Fruit fly (Drosophila melanogaster): Measurements from ENCODE around the gene Proc.

Proc gene

dm6 chr2L:7828231-7828630, 43.0 kb downstream of the Proc start (continued):
- TF ChIP-seq Camta (GFP tag; optimal IDR thresholded peaks at IDR 0.05) = peak; percentile 7
- no peak for TF ChIP-seq croc (GFP tag; conservative IDR thresholded peaks at IDR 0.05)
- peak; percentile 98 for TF ChIP-seq sqz (GFP tag; optimal IDR thresholded peaks at IDR 0.05)
- TF ChIP-seq pita (GFP tag; optimal IDR thresholded peaks at IDR 0.05) = no peak
- TF ChIP-seq Ssrp (tag; optimal IDR thresholded peaks at IDR 0.05) = no peak
- TF ChIP-seq YL-1 (GFP tag; optimal IDR thresholded peaks at IDR 0.05) = peak; percentile 97
- TF ChIP-seq CG11696 (GFP tag; IDR thresholded peaks at IDR 0.05) = no peak
- TF ChIP-seq CG6854 (GFP tag; optimal IDR thresholded peaks at IDR 0.05) = no peak
- peak; percentile 48 for TF ChIP-seq nom (GFP tag; optimal IDR thresholded peaks at IDR 0.05)
- TF ChIP-seq cg (GFP tag; optimal IDR thresholded peaks at IDR 0.05) = peak; percentile 48
- TF ChIP-seq grn (GFP tag; optimal IDR thresholded peaks at IDR 0.05) = peak; percentile 29
- no peak for TF ChIP-seq peb (GFP tag; IDR thresholded peaks at IDR 0.05)
- TF ChIP-seq CG9876 (GFP tag; optimal IDR thresholded peaks at IDR 0.05) = no peak
- TF ChIP-seq ase (GFP tag; IDR thresholded peaks at IDR 0.05) = no peak
- TF ChIP-seq cwo (GFP tag; optimal IDR thresholded peaks at IDR 0.05) = peak; percentile 19
- TF ChIP-seq otp (GFP tag; IDR thresholded peaks at IDR 0.05) = 0 out of 3 replicates have a peak, but pooled peaks have one; percentile 23
- no peak for TF ChIP-seq CG10565 (GFP tag; optimal IDR thresholded peaks at IDR 0.05)
- TF ChIP-seq CrebB (tag; optimal IDR thresholded peaks at IDR 0.05) = no peak
- no peak for TF ChIP-seq CG10979 (tag; optimal IDR thresholded peaks at IDR 0.05)
- TF ChIP-seq btn (GFP tag; optimal IDR thresholded peaks at IDR 0.05) = no peak
- TF ChIP-seq Dad (GFP tag; optimal IDR thresholded peaks at IDR 0.05) = no peak
- no peak for TF ChIP-seq CG4424 (GFP tag; optimal IDR thresholded peaks at IDR 0.05)
- TF ChIP-seq Dref (GFP tag; IDR thresholded peaks at IDR 0.05) = no peak
- peak; percentile 92 for TF ChIP-seq Med (GFP tag)
- TF ChIP-seq bowl (GFP tag; IDR thresholded peaks at IDR 0.05) = no peak
- peak; percentile 17 for TF ChIP-seq CG1603 (tag; optimal IDR thresholded peaks at IDR 0.05)
- TF ChIP-seq kay (GFP tag; optimal IDR thresholded peaks at IDR 0.05) = peak; percentile 93
- TF ChIP-seq Ets97D (GFP tag; optimal IDR thresholded peaks at IDR 0.05) = no peak
- no peak for TF ChIP-seq Mrtf (GFP tag; IDR thresholded peaks at IDR 0.05)
- peak; percentile 27; the same call in 1 of the 3 replicates for TF ChIP-seq Dbx (GFP tag; IDR thresholded peaks at IDR 0.05)
- no peak for TF ChIP-seq Oli (tag; optimal IDR thresholded peaks at IDR 0.05)
- no peak for TF ChIP-seq Side (GFP tag; optimal IDR thresholded peaks at IDR 0.05)
- no peak for TF ChIP-seq Dek (tag; optimal IDR thresholded peaks at IDR 0.05)
- peak; percentile 13 for TF ChIP-seq CG17385 (GFP tag; optimal IDR thresholded peaks at IDR 0.05)
- peak; percentile 38 for TF ChIP-seq CG13624 (GFP tag; optimal IDR thresholded peaks at IDR 0.05)
- 0 out of 2 replicates have a peak, but pooled peaks have one; percentile 36 for TF ChIP-seq CG14441 (GFP tag; IDR thresholded peaks at IDR 0.05)
- no peak for TF ChIP-seq so (GFP tag; IDR thresholded peaks at IDR 0.05)
- no peak for TF ChIP-seq run (tag; optimal IDR thresholded peaks at IDR 0.05)
- TF ChIP-seq CG33557 (GFP tag; optimal IDR thresholded peaks at IDR 0.05) = peak; percentile 46
- no peak for TF ChIP-seq CG10274 (GFP tag; optimal IDR thresholded peaks at IDR 0.05)
- no peak for TF ChIP-seq sima (GFP tag; optimal IDR thresholded peaks at IDR 0.05)
- TF ChIP-seq CG9817 (tag; optimal IDR thresholded peaks at IDR 0.05) = no peak
- no peak for TF ChIP-seq sisA (GFP tag; IDR thresholded peaks at IDR 0.05)
- peak in 1 of 2 experiments; percentile 72 for TF ChIP-seq Trl (optimal IDR thresholded peaks at IDR 0.05)
- no peak for TF ChIP-seq Trl (GFP tag; optimal IDR thresholded peaks at IDR 0.05)
- TF ChIP-seq scrt (GFP tag; optimal IDR thresholded peaks at IDR 0.05) = peak; percentile 55
- no peak for TF ChIP-seq CG1792 (GFP tag; optimal IDR thresholded peaks at IDR 0.05)
- peak; percentile 49 for TF ChIP-seq zf30C (GFP tag; optimal IDR thresholded peaks at IDR 0.05)
- TF ChIP-seq gsb (GFP tag; IDR thresholded peaks at IDR 0.05) = no peak
- TF ChIP-seq BEAF-32 (GFP tag; optimal IDR thresholded peaks at IDR 0.05) = no peak
- TF ChIP-seq CG6254 (GFP tag; optimal IDR thresholded peaks at IDR 0.05) = no peak
- no peak for TF ChIP-seq CG13123 (GFP tag; optimal IDR thresholded peaks at IDR 0.05)

Data from whole organism, embryonic.